Worm (Caenorhabditis elegans) whole organism, L4 larva: Measurements from ENCODE around the gene T16A1.2.

Experiments
- aly-2 ChIP-seq: sonication (generic microtip); optimal IDR thresholded peaks from 2 replicates; lab custom pipeline; 2018; ENCODE audit warnings: missing biosample characterization, missing genetic modification characterization
- ceh-82 ChIP-seq: sonication (generic microtip); optimal IDR thresholded peaks from 2 replicates; lab custom pipeline; 2017; ENCODE audit warnings: missing biosample characterization, missing genetic modification characterization
- dpl-1 ChIP-seq: fragments of 150-350 bp; optimal IDR thresholded peaks from 2 replicates; lab custom pipeline; 2014; ENCODE audit warnings: missing biosample characterization, missing genetic modification reagents, missing genetic modification characterization
- fos-1 ChIP-seq: fragments of 150-350 bp; optimal IDR thresholded peaks from 2 replicates; lab custom pipeline; 2014; ENCODE audit warnings: missing biosample characterization, missing genetic modification characterization
- mdl-1 ChIP-seq, 2 experiments: fragments of 150-350 bp in 1 of 2; sonication (generic microtip) in 1 of 2; optimal IDR thresholded peaks; 2 replicates each; lab custom pipeline; 2014 to 2017; ENCODE audit warnings: missing biosample characterization in 2 of 2, missing genetic modification characterization in 2 of 2
- mep-1 ChIP-seq: fragments of 150-350 bp; sonication (generic microtip); optimal IDR thresholded peaks from 3 replicates; lab custom pipeline; 2014; ENCODE audit warnings: missing biosample characterization, missing genetic modification characterization
- mxl-2 ChIP-seq: fragments of 200-800 bp; sonication (Bioruptor generic); conservative IDR thresholded peaks from 2 replicates; pipeline ENCODE4 v1.3.6; 2022; ENCODE audit warnings: missing genetic modification reagents, missing genetic modification characterization, missing compliant biosample characterization
- nhr-77 ChIP-seq: fragments of 150-350 bp; optimal IDR thresholded peaks from 2 replicates; lab custom pipeline; 2014; ENCODE audit warnings: missing biosample characterization, missing genetic modification characterization
- php-3 ChIP-seq: fragments of 200-800 bp; sonication (Bioruptor generic); IDR thresholded peaks from 2 replicates; pipeline ENCODE4 v1.3.6; 2022; ENCODE audit warnings: missing genetic modification reagents, missing genetic modification characterization, missing compliant biosample characterization
- snpc-4 ChIP-seq: fragments of 150-350 bp; optimal IDR thresholded peaks from 2 replicates; lab custom pipeline; 2014; ENCODE audit warnings: missing biosample characterization, missing genetic modification characterization

DNA sequence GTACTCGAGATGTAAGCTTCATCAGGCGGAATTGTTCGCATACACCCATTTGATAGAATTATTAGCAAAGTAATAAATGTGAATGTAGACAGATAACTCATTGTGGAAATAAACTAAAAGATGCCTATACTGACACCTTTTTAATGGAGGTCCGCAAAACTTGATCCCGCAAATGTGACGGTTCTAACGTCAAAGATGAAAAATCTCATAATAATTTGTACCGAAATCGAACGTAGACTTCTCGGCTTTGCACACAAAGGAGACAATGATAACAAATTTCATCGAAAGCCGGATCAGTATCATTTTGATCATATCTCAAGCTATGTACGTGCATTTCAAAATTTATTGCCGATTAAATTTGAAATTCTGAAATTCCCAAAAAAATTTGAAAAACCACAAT is 12.9 kb downstream of the T16A1.2 start, which contains the start of gene R52.4:
- no peak for TF ChIP-seq mxl-2 (GFP tag; lab: Robert Waterston, UW)
- no peak for TF ChIP-seq nhr-77 (tag; lab: Kevin White, UChicago)
- no peak for TF ChIP-seq fos-1
- no peak for TF ChIP-seq ceh-82 (tag; lab: Kevin White, UChicago)
- TF ChIP-seq mdl-1 (tag; optimal IDR thresholded peaks at IDR 0.05; lab: Kevin White, UChicago): no peak
- TF ChIP-seq php-3 (GFP tag; lab: Robert Waterston, UW): no peak
- no peak for TF ChIP-seq dpl-1
- TF ChIP-seq aly-2 (tag; lab: Kevin White, UChicago): no peak
- no peak for TF ChIP-seq snpc-4 (tag; lab: Kevin White, UChicago)
- TF ChIP-seq mep-1: no peak
